Fruit fly (Drosophila melanogaster) Kc167 (cell line): ENCODE results near the gene CG10713.

Source experiments
- Myc ChIP-seq: fragments of >200 bp; optimal IDR thresholded peaks from 2 replicates; lab custom pipeline; 2017; ENCODE audit warnings: missing external identifiers
- Sin3A ChIP-seq: fragments of >200 bp; optimal IDR thresholded peaks from 2 replicates; lab custom pipeline; 2018; ENCODE audit warnings: missing external identifiers
- h ChIP-seq: fragments of >200 bp; optimal IDR thresholded peaks from 3 replicates; lab custom pipeline; 2018; ENCODE audit warnings: missing external identifiers
- insv ChIP-seq: fragments of >200 bp; optimal IDR thresholded peaks from 3 replicates; lab custom pipeline; 2018; ENCODE audit warnings: missing external identifiers
- psq ChIP-seq: fragments of >200 bp; optimal IDR thresholded peaks from 2 replicates; lab custom pipeline; 2017; ENCODE audit warnings: missing external identifiers
- ttk ChIP-seq: sonication (Bioruptor generic); optimal IDR thresholded peaks from 2 replicates; lab custom pipeline; 2017; ENCODE audit warnings: missing external identifiers

DNA sequence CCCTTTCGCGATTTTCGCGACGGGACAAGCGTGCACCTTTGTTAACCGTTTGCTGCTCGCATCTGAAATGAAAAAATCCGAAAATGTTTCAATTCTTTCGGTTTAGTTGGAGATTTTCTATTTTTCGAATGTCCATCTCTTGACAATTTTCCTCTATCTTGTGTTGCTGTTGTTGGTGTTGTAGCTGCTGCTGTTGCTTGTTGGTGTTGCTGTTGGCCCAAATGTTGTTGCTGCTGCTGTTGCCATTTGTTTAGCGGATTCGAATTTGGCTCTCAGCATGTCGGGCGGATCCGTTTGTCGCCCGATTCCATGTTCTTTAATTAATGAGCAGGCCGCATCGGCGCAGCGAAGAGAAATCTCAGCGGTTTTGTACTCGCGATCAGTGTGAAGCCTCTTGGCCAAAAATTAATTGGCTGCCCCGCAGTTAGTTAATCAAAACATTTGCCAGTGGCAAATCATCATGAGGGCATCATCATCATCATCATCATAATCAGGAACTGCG, 12.7 kb downstream of the CG10713 start, which contains the start of gene CG32121:
- TF ChIP-seq h (lab: Kevin White, UChicago) (no peak), Myc (lab: Kevin White, UChicago) (no peak), psq (lab: Kevin White, UChicago) (no peak), Sin3A (lab: Kevin White, UChicago) (no peak), ttk (lab: Kevin White, UChicago) (no peak), insv (no peak)
